Fruit fly (Drosophila melanogaster) ovary, adult (tissue): ENCODE results near the gene euc.

Experiments
- CG17801 ChIP-seq: fragments of 200-800 bp; optimal IDR thresholded peaks from 2 replicates; lab custom pipeline; 2019; ENCODE audit warnings: missing biosample characterization, mild to moderate bottlenecking, missing genetic modification characterization, moderate library complexity; ENCODE audit not compliant: partially characterized antibody

The euc gene

dm6 chr3R:18978709-18979108 lies at the start of gene euc:
Gene euc (minus strand): TSS chr3R:18978809.
- TF ChIP-seq CG17801 (GFP tag; lab: Kevin White, UChicago), result no peak

dm6 chr3R:19027165-19027564 lies 48.6 kb upstream of the euc start, which contains the start of gene NP15.6:
Gene NP15.6 (plus strand): TSS chr3R:19027368.
- no peak for TF ChIP-seq CG17801 (GFP tag; lab: Kevin White, UChicago)

DNA sequence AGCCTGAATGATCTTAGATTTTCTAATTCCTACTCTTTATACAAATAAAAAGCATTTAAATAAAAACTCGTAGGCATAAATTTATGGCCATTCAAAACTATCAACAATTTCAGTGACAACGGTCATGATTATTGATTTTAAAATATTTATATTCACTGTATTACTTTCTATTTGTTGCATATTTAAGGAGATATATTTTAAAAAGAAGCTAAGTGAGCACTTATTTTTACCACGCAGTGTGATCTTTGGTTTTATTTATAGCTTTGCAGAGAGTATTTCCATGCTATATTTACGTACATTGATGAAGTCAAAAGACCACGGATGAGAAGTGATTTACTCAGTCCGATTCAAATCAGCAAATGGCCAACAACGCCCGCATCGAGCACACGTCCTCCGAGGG lies 46.2 kb upstream of the euc start, which contains the start of gene CG14285:
CG14285 (plus strand) TSS at position 339 of the 400 bp plus-strand sequence.
- no peak for TF ChIP-seq CG17801 (GFP tag; lab: Kevin White, UChicago)

DNA sequence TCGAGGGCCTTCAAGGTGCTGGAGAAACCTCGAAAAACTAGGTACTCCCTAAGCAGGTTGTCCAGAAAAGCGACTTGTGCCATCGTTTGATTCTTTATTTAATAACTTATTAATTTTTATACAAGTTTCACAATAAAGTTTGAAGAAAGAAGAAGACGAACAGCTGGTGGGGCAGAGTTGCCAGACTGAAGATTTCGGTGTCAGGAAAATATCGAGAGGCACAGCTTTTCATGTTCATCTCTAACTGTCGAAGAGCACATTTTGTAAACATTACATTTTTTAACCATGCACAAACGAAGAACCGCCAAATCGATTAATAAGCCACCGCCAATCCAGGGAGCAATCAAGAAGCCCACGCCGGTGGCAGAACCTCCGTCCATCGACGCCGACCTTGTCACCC lies 45.3 kb upstream of the euc start, which contains the start of the genes CG6005 and CG14286:
CG6005 (minus strand) TSS at position 169 of the 400 bp plus-strand sequence.
CG14286 (plus strand) TSS at position 231 of the 400 bp plus-strand sequence.
- no peak for TF ChIP-seq CG17801 (GFP tag; lab: Kevin White, UChicago)

DNA sequence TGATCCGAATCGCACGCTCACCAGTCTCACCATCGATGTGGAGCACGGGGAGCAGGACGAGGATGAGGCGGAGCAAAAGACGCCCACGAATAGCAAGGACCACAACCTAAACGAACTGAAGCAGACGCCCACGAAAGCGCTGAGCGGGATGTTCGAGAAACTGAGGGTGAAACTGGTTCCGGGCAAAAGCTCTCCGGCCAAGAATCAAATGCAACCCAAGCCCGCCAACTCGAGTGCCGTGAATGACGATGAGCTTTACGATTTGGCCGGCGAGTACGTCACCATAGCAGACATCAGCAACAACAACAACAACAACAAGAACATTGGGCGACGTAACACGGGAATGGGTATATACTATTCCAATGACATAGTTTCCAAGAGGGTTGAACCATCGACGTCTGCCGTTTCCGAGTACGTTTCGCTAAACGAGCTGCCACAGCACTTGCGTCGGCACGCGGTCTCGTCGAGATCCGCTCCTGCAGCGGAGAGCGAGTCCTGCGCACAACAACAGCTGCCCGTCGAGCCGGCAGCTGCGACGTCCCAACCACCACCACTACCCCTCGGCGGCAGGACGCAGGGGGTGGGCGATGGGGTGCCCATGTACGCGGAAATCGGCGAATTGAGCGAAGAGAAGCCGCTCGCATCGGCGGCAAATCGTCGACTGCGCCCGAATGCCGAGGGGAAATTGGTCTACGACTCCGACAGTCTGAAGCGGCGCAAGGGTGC lies 38.9 kb upstream of the euc start:
- TF ChIP-seq CG17801 (GFP tag; lab: Kevin White, UChicago), result no peak

dm6 chr3R:19015423-19015810 lies 36.8 kb upstream of the euc start:
- no peak for TF ChIP-seq CG17801 (GFP tag; lab: Kevin White, UChicago)

DNA sequence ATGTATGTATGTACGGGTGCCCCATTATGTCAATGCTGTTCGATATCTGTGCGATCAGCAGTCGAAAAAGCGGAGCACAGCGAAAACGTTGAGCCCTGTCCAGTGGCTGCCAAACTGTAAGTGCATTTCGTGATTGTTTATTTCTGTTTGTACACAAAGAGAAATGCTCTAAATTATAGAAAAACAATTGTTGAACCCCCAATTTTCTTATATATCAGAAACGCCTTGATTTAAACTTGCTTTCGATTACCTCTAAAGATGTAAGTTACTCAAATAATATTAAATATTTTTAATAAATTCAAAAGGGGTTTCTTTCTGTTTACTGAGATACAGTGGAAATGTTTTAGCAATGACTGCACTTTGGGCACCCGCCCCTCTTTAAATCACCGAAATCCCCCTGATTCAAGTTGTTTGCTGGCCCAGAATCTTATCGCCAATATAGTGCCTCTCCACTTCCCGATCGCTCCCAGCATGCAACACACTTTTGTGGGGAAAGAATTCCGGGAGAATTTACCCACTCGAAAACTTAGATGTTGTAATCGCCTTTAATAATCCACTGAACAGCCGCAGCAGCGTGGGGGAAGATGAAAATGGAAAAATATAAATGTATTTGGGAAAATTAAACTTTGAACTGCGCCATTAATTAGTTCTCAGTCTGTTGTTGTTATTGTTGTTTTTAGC lies 36.3 kb upstream of the euc start:
- peak; percentile 69 for TF ChIP-seq CG17801 (GFP tag; lab: Kevin White, UChicago)

DNA sequence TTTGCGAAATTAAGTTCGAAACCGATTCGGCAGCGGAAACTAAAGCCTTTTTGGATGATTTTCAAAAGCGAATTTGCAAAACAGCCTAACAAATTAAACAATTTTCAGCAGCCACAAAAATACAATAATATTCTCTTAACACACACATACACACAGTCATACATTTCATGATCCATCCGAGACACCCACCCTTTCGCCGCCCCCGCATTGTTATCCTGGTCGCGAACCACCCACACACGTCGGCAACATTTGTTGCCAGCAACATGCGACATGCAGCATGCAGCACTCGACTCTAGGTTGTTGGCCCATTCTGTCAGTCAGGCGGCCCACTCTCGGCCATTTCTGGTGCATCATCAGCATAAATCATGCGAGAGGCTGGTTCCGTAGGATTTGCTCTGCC lies 35.4 kb upstream of the euc start:
- no peak for TF ChIP-seq CG17801 (GFP tag; lab: Kevin White, UChicago)

dm6 chr3R:19011885-19012284 lies 33.3 kb upstream of the euc start:
- TF ChIP-seq CG17801 (GFP tag; lab: Kevin White, UChicago), result no peak

- TF ChIP-seq CG17801 (GFP tag; lab: Kevin White, UChicago), result no peak
Observed at dm6 chr3R:19010923-19011322, 32.3 kb upstream of the euc start.

- no peak for TF ChIP-seq CG17801 (GFP tag; lab: Kevin White, UChicago)
Observed at dm6 chr3R:19001701-19002100, 23.1 kb upstream of the euc start.

DNA sequence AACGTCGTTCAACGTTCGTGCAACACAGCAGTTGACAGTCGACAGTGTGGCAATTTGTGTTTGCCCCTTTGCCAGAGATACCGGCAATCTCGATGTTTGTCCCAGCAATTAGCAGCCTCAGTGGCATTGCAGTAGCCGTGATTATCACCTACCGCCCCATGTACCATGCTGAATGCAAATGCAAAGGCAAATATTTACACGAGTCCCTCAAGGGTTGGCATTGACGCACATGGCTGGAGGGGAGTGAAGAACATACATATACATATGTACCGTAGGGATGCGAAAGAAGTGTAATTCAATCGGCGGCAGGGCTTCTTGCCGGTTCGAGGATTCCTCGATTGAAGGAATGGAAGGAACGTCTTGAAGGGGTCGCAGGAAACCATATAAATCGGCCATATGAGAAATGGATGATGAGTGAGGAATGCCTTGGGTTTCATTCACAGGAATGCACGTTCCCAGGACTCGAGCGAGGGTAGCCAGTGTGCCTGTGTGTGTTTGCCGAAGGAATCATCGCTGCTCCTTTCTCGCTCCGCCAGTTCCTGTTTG lies 21.4 kb upstream of the euc start:
- TF ChIP-seq CG17801 (GFP tag; lab: Kevin White, UChicago), result no peak

DNA sequence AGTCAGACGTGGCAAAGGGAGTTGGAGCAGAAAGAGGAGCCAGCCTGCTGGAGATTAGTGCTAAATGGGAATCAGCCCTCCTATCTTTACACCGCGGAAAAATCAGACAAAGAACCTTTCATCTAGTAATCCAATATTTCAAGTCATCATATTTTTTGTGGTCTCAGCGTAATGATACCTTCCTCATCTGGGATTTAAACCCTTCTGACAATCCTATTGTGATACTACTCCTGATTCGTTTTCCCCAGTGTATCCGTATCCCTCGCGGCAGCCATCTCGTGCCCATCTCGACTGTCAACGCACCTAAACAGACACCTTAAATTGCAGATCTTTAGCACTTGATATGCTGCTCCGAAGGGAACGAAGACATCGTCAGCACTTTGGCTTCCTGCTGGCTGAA lies 19.8 kb upstream of the euc start:
- no peak for TF ChIP-seq CG17801 (GFP tag; lab: Kevin White, UChicago)

DNA sequence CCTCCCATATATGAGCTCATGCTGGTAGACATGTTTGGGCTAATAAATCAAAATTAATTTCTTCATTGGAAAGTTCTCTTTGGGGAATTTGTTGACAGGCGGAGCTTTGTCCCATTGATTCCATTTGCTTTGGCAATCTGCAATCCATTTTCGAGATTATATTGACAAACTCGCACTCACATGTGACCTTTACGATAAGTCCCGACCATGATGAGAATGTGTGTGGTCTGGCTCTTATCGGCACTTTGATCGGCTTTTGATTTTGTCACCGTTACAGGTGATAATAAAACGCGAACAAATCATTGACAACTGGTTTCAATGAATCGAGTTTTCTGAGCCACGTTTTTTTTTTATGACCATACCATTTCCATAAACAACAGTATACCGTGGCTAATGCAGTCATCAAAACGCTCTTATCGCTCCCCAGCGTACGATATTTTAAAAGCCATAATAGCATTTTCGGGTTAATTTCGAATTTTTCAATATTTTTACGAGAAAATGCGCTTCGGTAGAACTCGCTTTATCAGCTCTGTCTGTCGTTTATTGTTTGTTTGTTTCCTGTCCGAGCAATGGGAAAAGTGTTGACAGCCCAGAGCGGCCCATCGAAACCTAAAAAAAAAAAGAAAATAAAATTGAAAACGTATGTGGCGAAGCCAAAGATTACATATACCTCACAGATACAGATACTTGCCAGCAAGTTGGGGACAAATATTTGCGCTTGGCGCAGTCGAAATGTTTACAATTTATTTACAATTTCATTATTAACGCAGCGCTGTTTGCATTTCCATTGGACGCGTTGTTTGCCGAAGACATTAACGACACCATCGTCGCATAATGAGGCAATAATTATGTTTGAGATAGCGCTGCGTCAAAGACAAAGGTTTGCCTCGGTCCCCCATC lies 19.0 kb upstream of the euc start:
- no peak for TF ChIP-seq CG17801 (GFP tag; lab: Kevin White, UChicago)
